Fruit fly (Drosophila melanogaster): ENCODE measurements around the gene Usp5.

Usp5 gene

dm6 chr3L:3162584-3162983 is 14.4 kb upstream of the Usp5 start:
- TF ChIP-seq pad (GFP tag; optimal IDR thresholded peaks at IDR 0.05) (no peak), CG14711 (tag; optimal IDR thresholded peaks at IDR 0.05) (no peak), CG7101 (tag; optimal IDR thresholded peaks at IDR 0.05) (no peak), CG33017 (tag; optimal IDR thresholded peaks at IDR 0.05) (no peak), tj (GFP tag; optimal IDR thresholded peaks at IDR 0.05) (no peak), Mnt (GFP tag; optimal IDR thresholded peaks at IDR 0.05) (no peak)

dm6 chr3L:3161968-3162367 is 13.8 kb upstream of the Usp5 start, which contains the start of gene rasp:
Gene rasp, plus strand, starts transcription at chr3L:3162180.
- TF ChIP-seq CG33017 (tag; optimal IDR thresholded peaks at IDR 0.05) (no peak), pad (GFP tag; optimal IDR thresholded peaks at IDR 0.05) (no peak), CG7101 (tag; optimal IDR thresholded peaks at IDR 0.05) (no peak), CG12768 (GFP tag; optimal IDR thresholded peaks at IDR 0.05) (no peak), cnc (optimal IDR thresholded peaks at IDR 0.05) (no peak), kay (GFP tag; ENCODE audit: borderline replicate concordance) (no peak), CG7045 (GFP tag; optimal IDR thresholded peaks at IDR 0.05) (no peak), CG5204 (GFP tag; optimal IDR thresholded peaks at IDR 0.05) (no peak), CG14711 (tag; optimal IDR thresholded peaks at IDR 0.05) (no peak), CG1620 (GFP tag; optimal IDR thresholded peaks at IDR 0.05) (no peak), CG11617 (GFP tag; optimal IDR thresholded peaks at IDR 0.05) (no peak), Clk (GFP tag; optimal IDR thresholded peaks at IDR 0.05) (no peak), Crg-1 (GFP tag; optimal IDR thresholded peaks at IDR 0.05) (no peak)

- TF ChIP-seq tj (GFP tag; optimal IDR thresholded peaks at IDR 0.05), result peak; percentile 15
- TF ChIP-seq Crg-1 (GFP tag; optimal IDR thresholded peaks at IDR 0.05), result peak; percentile 31
- peak; percentile 29 for TF ChIP-seq CG1620 (GFP tag; optimal IDR thresholded peaks at IDR 0.05)
- TF ChIP-seq CG7101 (tag; optimal IDR thresholded peaks at IDR 0.05), result peak; percentile 34
- peak; percentile 53 for TF ChIP-seq CG11617 (GFP tag; optimal IDR thresholded peaks at IDR 0.05)
- TF ChIP-seq CG14711 (tag; optimal IDR thresholded peaks at IDR 0.05), result peak; percentile 94
- no peak for TF ChIP-seq CG33017 (tag; optimal IDR thresholded peaks at IDR 0.05)
- TF ChIP-seq bab1 (GFP tag; optimal IDR thresholded peaks at IDR 0.05), result no peak
Measured at dm6 chr3L:3159309-3160194, 11.4 kb upstream of the Usp5 start, which contains the start of the genes ND-30 and CG15812. Gene ND-30, minus strand, starts transcription at chr3L:3159578. Gene CG15812, plus strand, starts transcription at chr3L:3159991.

- no peak for TF ChIP-seq CG12768 (GFP tag; optimal IDR thresholded peaks at IDR 0.05)
Measured at dm6 chr3L:3157651-3158050, 9.5 kb upstream of the Usp5 start.

dm6 chr3L:3150376-3150775 is 2.2 kb upstream of the Usp5 start:
- TF ChIP-seq CG1620 (GFP tag; optimal IDR thresholded peaks at IDR 0.05) (no peak), CG14711 (tag; optimal IDR thresholded peaks at IDR 0.05) (no peak), tj (GFP tag; optimal IDR thresholded peaks at IDR 0.05) (no peak), cnc (optimal IDR thresholded peaks at IDR 0.05) (no peak), CG11617 (GFP tag; optimal IDR thresholded peaks at IDR 0.05) (no peak), pad (GFP tag; optimal IDR thresholded peaks at IDR 0.05) (no peak), CG33017 (tag; optimal IDR thresholded peaks at IDR 0.05) (no peak), toe (GFP tag; optimal IDR thresholded peaks at IDR 0.05) (no peak), CG12768 (GFP tag; optimal IDR thresholded peaks at IDR 0.05) (no peak), bab1 (GFP tag; optimal IDR thresholded peaks at IDR 0.05) (no peak), cic (GFP tag; optimal IDR thresholded peaks at IDR 0.05) (no peak), CG7101 (tag; optimal IDR thresholded peaks at IDR 0.05) (no peak), Clk (GFP tag; optimal IDR thresholded peaks at IDR 0.05) (no peak), CG5204 (GFP tag; optimal IDR thresholded peaks at IDR 0.05) (no peak), CG7045 (GFP tag; optimal IDR thresholded peaks at IDR 0.05) (no peak), kay (GFP tag; ENCODE audit: borderline replicate concordance) (no peak), Mnt (GFP tag; optimal IDR thresholded peaks at IDR 0.05) (no peak)

dm6 chr3L:3149060-3149872 is 1.1 kb upstream of the Usp5 start:
- TF ChIP-seq CG11617 (GFP tag; optimal IDR thresholded peaks at IDR 0.05) (peak; percentile 54), CG1620 (GFP tag; optimal IDR thresholded peaks at IDR 0.05) (no peak), ovo (GFP tag; optimal IDR thresholded peaks at IDR 0.05) (no peak), kay (GFP tag; ENCODE audit: borderline replicate concordance) (no peak), Mnt (GFP tag; optimal IDR thresholded peaks at IDR 0.05) (peak; percentile 77), toe (GFP tag; optimal IDR thresholded peaks at IDR 0.05) (no peak), Hr96 (GFP tag; optimal IDR thresholded peaks at IDR 0.05) (no peak), CG5204 (GFP tag; optimal IDR thresholded peaks at IDR 0.05) (no peak), CG7045 (GFP tag; optimal IDR thresholded peaks at IDR 0.05) (peak; percentile 25), cic (GFP tag; optimal IDR thresholded peaks at IDR 0.05) (peak; percentile 94), tj (GFP tag; optimal IDR thresholded peaks at IDR 0.05) (peak; percentile 49), CG12768 (GFP tag; optimal IDR thresholded peaks at IDR 0.05) (peak; percentile 82), Clk (GFP tag; optimal IDR thresholded peaks at IDR 0.05) (peak; percentile 47), CG14711 (tag; optimal IDR thresholded peaks at IDR 0.05) (no peak), CG7101 (tag; optimal IDR thresholded peaks at IDR 0.05) (peak; percentile 9)
